Worm (Caenorhabditis elegans): ENCODE data around the gene npr-33.

The npr-33 gene

DNA sequence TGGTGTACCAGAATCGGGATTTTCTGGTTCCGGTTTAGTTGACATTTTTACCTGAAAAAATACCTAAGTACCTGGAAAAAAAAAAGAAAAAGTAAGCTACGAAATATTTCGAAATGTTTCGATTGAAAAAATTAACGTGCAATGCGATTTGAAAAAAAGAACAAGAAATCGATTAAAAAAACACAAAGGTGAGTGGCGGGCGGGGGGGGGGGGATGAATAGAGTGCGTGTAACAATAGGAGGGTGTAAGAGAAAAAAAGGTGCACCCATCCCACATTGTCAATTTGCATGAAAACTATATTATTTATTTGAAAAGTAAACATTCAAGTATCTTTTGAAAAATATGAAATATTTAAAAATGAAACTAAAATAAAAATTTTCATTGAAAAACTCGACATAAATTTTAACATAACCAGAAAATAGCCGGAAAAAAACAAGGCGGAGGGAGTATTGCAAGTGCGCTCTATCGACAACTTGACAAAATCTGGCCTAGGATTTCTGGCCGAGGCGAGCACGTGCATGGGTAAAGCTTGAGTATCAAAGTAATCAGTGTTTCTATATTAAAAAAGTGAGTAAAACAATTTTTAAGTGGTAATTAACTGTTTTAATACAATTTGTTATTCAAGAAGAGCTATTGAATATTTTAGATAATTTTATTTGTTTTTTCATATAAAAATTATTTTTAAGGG, 44.4 kb upstream of the npr-33 start, which contains the start of the genes csb-1 and F53H4.4 (continued):
- peak; percentile 31; the same call in 1 of the 2 replicates for TF ChIP-seq ceh-20 (GFP tag; IDR thresholded peaks at IDR 0.05)
- no peak for TF ChIP-seq daf-19 (GFP tag; conservative IDR thresholded peaks at IDR 0.05)
- TF ChIP-seq ceh-44 (GFP tag; IDR thresholded peaks at IDR 0.05): no peak
- TF ChIP-seq dmd-8 (GFP tag; IDR thresholded peaks at IDR 0.05): no peak
- 0 out of 2 replicates have a peak, but pooled peaks have one; percentile 28 for TF ChIP-seq dmd-9 (GFP tag; IDR thresholded peaks at IDR 0.05)
- TF ChIP-seq ZK546.5 (tag; optimal IDR thresholded peaks at IDR 0.05): no peak
- peak; percentile 10 for TF ChIP-seq spr-1 (tag; optimal IDR thresholded peaks at IDR 0.05)
- TF ChIP-seq tra-1 (GFP tag; IDR thresholded peaks at IDR 0.05): no peak
- TF ChIP-seq dmd-6 (GFP tag; IDR thresholded peaks at IDR 0.05): peak; percentile 58; the same call in 1 of the 2 replicates
- no peak for TF ChIP-seq unc-130 (GFP tag; optimal IDR thresholded peaks at IDR 0.05)
- no peak for TF ChIP-seq lin-1 (GFP tag; IDR thresholded peaks at IDR 0.05)
- no peak for TF ChIP-seq php-3 (GFP tag; IDR thresholded peaks at IDR 0.05)
- TF ChIP-seq D1046.2 (GFP tag; IDR thresholded peaks at IDR 0.05): no peak
- TF ChIP-seq gei-8 (GFP tag; optimal IDR thresholded peaks at IDR 0.05): no peak
- TF ChIP-seq F37D6.2 (tag; optimal IDR thresholded peaks at IDR 0.05): peak; percentile 28
- no peak for TF ChIP-seq Y48G9A.11 (GFP tag; IDR thresholded peaks at IDR 0.05)
- TF ChIP-seq unc-62 (GFP tag; optimal IDR thresholded peaks at IDR 0.05 in 1 of 2): no peak
- no peak for TF ChIP-seq unc-62 (tag; optimal IDR thresholded peaks at IDR 0.05)
- TF ChIP-seq ztf-11 (tag; optimal IDR thresholded peaks at IDR 0.05): no peak
- no peak for TF ChIP-seq lin-15B (tag; optimal IDR thresholded peaks at IDR 0.05)
- peak; percentile 65 for TF ChIP-seq lin-13 (GFP tag; optimal IDR thresholded peaks at IDR 0.05)
- no peak for TF ChIP-seq Y5F2A.4 (GFP tag; optimal IDR thresholded peaks at IDR 0.05)
- no peak for TF ChIP-seq snpc-1.2 (GFP tag; IDR thresholded peaks at IDR 0.05)
- peak; percentile 50 for TF ChIP-seq pqm-1 (tag; optimal IDR thresholded peaks at IDR 0.05)
- TF ChIP-seq mxl-2 (GFP tag; conservative IDR thresholded peaks at IDR 0.05): no peak
- TF ChIP-seq ctbp-1 (GFP tag; IDR thresholded peaks at IDR 0.05): no peak
- peak; percentile 96 for TF ChIP-seq lin-38 (GFP tag; IDR thresholded peaks at IDR 0.05)
- peak; percentile 73 for TF ChIP-seq hlh-11 (tag; optimal IDR thresholded peaks at IDR 0.05)
- TF ChIP-seq mes-2 (tag; optimal IDR thresholded peaks at IDR 0.05; ENCODE audit: poor library complexity, severe bottlenecking): peak; percentile 91
- TF ChIP-seq Y75B8A.6 (GFP tag; IDR thresholded peaks at IDR 0.05): no peak
- TF ChIP-seq nhr-111 (GFP tag; optimal IDR thresholded peaks at IDR 0.05): no peak
- TF ChIP-seq ceh-32 (tag; optimal IDR thresholded peaks at IDR 0.05; ENCODE audit: poor library complexity): no peak
- no peak for TF ChIP-seq ztf-7 (tag; optimal IDR thresholded peaks at IDR 0.05)
- TF ChIP-seq nhr-6 (tag; optimal IDR thresholded peaks at IDR 0.05): peak; percentile 59
- TF ChIP-seq mdl-1 (tag; optimal IDR thresholded peaks at IDR 0.05): peak; percentile 85 to 99
- no peak for TF ChIP-seq daf-16 (GFP tag; optimal IDR thresholded peaks at IDR 0.05)
- TF ChIP-seq daf-16 (tag; optimal IDR thresholded peaks at IDR 0.05): no peak
- no peak for TF ChIP-seq pha-4 (GFP tag; IDR thresholded peaks at IDR 0.05)
- TF ChIP-seq pha-4 (tag; optimal IDR thresholded peaks at IDR 0.05): peak; percentile 48
- peak; percentile 96 for TF ChIP-seq mxl-3 (GFP tag; optimal IDR thresholded peaks at IDR 0.05)
- TF ChIP-seq T26A8.4 (GFP tag; IDR thresholded peaks at IDR 0.05): no peak
- no peak for TF ChIP-seq F26F4.8 (GFP tag; conservative IDR thresholded peaks at IDR 0.05)
- TF ChIP-seq zip-11 (GFP tag; IDR thresholded peaks at IDR 0.05): no peak
- TF ChIP-seq nhr-77 (tag; optimal IDR thresholded peaks at IDR 0.05): peak; percentile 85
- TF ChIP-seq ces-1 (GFP tag; optimal IDR thresholded peaks at IDR 0.05): no peak
- peak; percentile 71 for TF ChIP-seq nhr-28 (tag; optimal IDR thresholded peaks at IDR 0.05)
- peak; percentile 71 for TF ChIP-seq dpl-1 (GFP tag; optimal IDR thresholded peaks at IDR 0.05)
- TF ChIP-seq nhr-48 (tag; optimal IDR thresholded peaks at IDR 0.05): peak; percentile 10
- TF ChIP-seq hmg-1.1 (GFP tag; IDR thresholded peaks at IDR 0.05): peak; percentile 41; the same call in 1 of the 2 replicates
- TF ChIP-seq madf-5 (GFP tag; IDR thresholded peaks at IDR 0.05): no peak
- no peak for TF ChIP-seq sdz-12 (GFP tag; optimal IDR thresholded peaks at IDR 0.05)
